Fruit fly (Drosophila melanogaster) whole organism, embryonic: ENCODE measurements around the gene Dhc62B.

Source experiments
- Aef1 ChIP-seq: fragments of 200-800 bp; sonication (Bioruptor generic); IDR thresholded peaks from 3 replicates; pipeline ENCODE4 v1.3.6; 2022; ENCODE audit warnings: missing biosample characterization, missing genetic modification characterization
- B-H2 ChIP-seq: fragments of 200-800 bp; sonication (Bioruptor generic); optimal IDR thresholded peaks from 2 replicates; lab custom pipeline; 2018; ENCODE audit warnings: missing biosample characterization, mild to moderate bottlenecking, missing genetic modification characterization
- CG10147 ChIP-seq: fragments of 200-800 bp; sonication (Bioruptor generic); optimal IDR thresholded peaks from 2 replicates; lab custom pipeline; 2019; ENCODE audit warnings: missing biosample characterization, mild to moderate bottlenecking, missing genetic modification characterization, moderate library complexity
- CG10462 ChIP-seq: fragments of 200-800 bp; sonication (Bioruptor generic); optimal IDR thresholded peaks from 2 replicates; lab custom pipeline; 2016; ENCODE audit warnings: missing biosample characterization, missing genetic modification characterization
- CG12744 ChIP-seq: fragments of 200-800 bp; sonication (Bioruptor generic); optimal IDR thresholded peaks from 2 replicates; lab custom pipeline; 2016; ENCODE audit warnings: missing biosample characterization, missing genetic modification characterization
- CG14667 ChIP-seq: fragments of 200-800 bp; sonication (Bioruptor generic); IDR thresholded peaks from 2 replicates; pipeline ENCODE4 v1.3.6; 2022; ENCODE audit warnings: missing biosample characterization, missing genetic modification characterization
- CG17612 ChIP-seq: fragments of 200-800 bp; sonication (Bioruptor generic); IDR thresholded peaks from 2 replicates; pipeline ENCODE4 v1.3.6; 2022; ENCODE audit warnings: missing biosample characterization, missing genetic modification characterization
- CG17829 ChIP-seq: fragments of 200-800 bp; optimal IDR thresholded peaks from 2 replicates; lab custom pipeline; 2019; ENCODE audit warnings: missing biosample characterization, mild to moderate bottlenecking, missing genetic modification characterization, moderate library complexity
- CG18599 ChIP-seq: fragments of 200-800 bp; sonication (Bioruptor generic); optimal IDR thresholded peaks from 3 replicates; lab custom pipeline; 2017; ENCODE audit warnings: missing biosample characterization, missing genetic modification characterization, mild to moderate bottlenecking, moderate library complexity, missing genetic modification reagents
- CG18619 ChIP-seq: fragments of 200-800 bp; sonication (Bioruptor generic); optimal IDR thresholded peaks from 3 replicates; lab custom pipeline; 2017; ENCODE audit warnings: missing biosample characterization, mild to moderate bottlenecking, missing genetic modification characterization
- CG2129 ChIP-seq: fragments of 200-800 bp; sonication (Bioruptor generic); IDR thresholded peaks from 2 replicates; pipeline ENCODE4 v1.3.6; 2022; ENCODE audit warnings: missing biosample characterization, missing genetic modification characterization; ENCODE audit not compliant: partially characterized antibody
- CG2202 ChIP-seq: fragments of 200-800 bp; sonication (Bioruptor generic); optimal IDR thresholded peaks from 2 replicates; lab custom pipeline; 2018; ENCODE audit warnings: missing biosample characterization, mild to moderate bottlenecking, missing genetic modification characterization
- CG30431 ChIP-seq: fragments of 200-800 bp; sonication (Bioruptor generic); optimal IDR thresholded peaks from 2 replicates; lab custom pipeline; 2017; ENCODE audit warnings: missing biosample characterization, missing genetic modification characterization
- CG31388 ChIP-seq: fragments of 200-800 bp; sonication (Bioruptor generic); optimal IDR thresholded peaks from 2 replicates; lab custom pipeline; 2016; ENCODE audit warnings: missing biosample characterization, missing genetic modification characterization
- CG32772 ChIP-seq: fragments of 200-800 bp; sonication (Bioruptor generic); IDR thresholded peaks from 2 replicates; pipeline ENCODE4 v1.3.6; 2022; ENCODE audit warnings: missing biosample characterization, missing genetic modification characterization
- CG3847 ChIP-seq: fragments of 200-800 bp; sonication (Bioruptor generic); IDR thresholded peaks from 2 replicates; pipeline ENCODE4 v1.3.6; 2022; ENCODE audit warnings: missing biosample characterization, missing genetic modification characterization
- CG6175 ChIP-seq: fragments of 200-800 bp; sonication (Bioruptor generic); IDR thresholded peaks from 3 replicates; pipeline ENCODE4 v1.3.6; 2022; ENCODE audit warnings: missing biosample characterization, missing genetic modification characterization
- CG6765 ChIP-seq: fragments of 200-800 bp; sonication (Bioruptor generic); optimal IDR thresholded peaks from 3 replicates; lab custom pipeline; 2017; ENCODE audit warnings: missing biosample characterization, mild to moderate bottlenecking, missing genetic modification characterization
- CG7271 ChIP-seq: fragments of 200-800 bp; sonication (Bioruptor generic); optimal IDR thresholded peaks from 2 replicates; lab custom pipeline; 2018; ENCODE audit warnings: missing biosample characterization, mild to moderate bottlenecking, missing genetic modification characterization, moderate library complexity
- CG7372 ChIP-seq: fragments of 200-800 bp; sonication (Bioruptor generic); IDR thresholded peaks from 2 replicates; pipeline ENCODE4 v1.3.6; 2022; ENCODE audit warnings: missing biosample characterization, missing genetic modification characterization
- CG7839 ChIP-seq: fragments of 200-800 bp; sonication (Bioruptor generic); optimal IDR thresholded peaks from 3 replicates; lab custom pipeline; 2018; ENCODE audit warnings: missing biosample characterization, mild to moderate bottlenecking, missing genetic modification characterization, moderate library complexity
- CG8478 ChIP-seq: fragments of >200 bp; optimal IDR thresholded peaks from 2 replicates; lab custom pipeline; 2018
- CHES-1-like ChIP-seq: fragments of 200-800 bp; sonication (Bioruptor generic); optimal IDR thresholded peaks from 2 replicates; lab custom pipeline; 2016; ENCODE audit warnings: missing biosample characterization, missing genetic modification characterization
- Camta ChIP-seq: fragments of 200-800 bp; sonication (Bioruptor generic); optimal IDR thresholded peaks from 2 replicates; lab custom pipeline; 2016; ENCODE audit warnings: missing biosample characterization, missing genetic modification characterization
- Doc2 ChIP-seq: fragments of 200-800 bp; sonication (Bioruptor generic); IDR thresholded peaks from 2 replicates; pipeline ENCODE4 v1.3.6; 2022; ENCODE audit warnings: missing biosample characterization, missing genetic modification characterization
- Eip74EF ChIP-seq, 2 experiments: fragments of 200-800 bp in 1 of 2; fragments of >200 bp in 1 of 2; sonication (Bioruptor generic) in 1 of 2; optimal IDR thresholded peaks; 2 replicates each; lab custom pipeline; 2017 to 2019; ENCODE audit warnings: missing biosample characterization in 2 of 2, missing genetic modification characterization in 2 of 2, mild to moderate bottlenecking in 1 of 2, moderate library complexity in 1 of 2
- HLH54F ChIP-seq: fragments of 200-800 bp; sonication (Bioruptor generic); optimal IDR thresholded peaks from 3 replicates; lab custom pipeline; 2016; ENCODE audit warnings: missing biosample characterization, missing genetic modification characterization
- Xbp1 ChIP-seq: fragments of 200-800 bp; sonication (Bioruptor generic); optimal IDR thresholded peaks from 3 replicates; lab custom pipeline; 2016; ENCODE audit warnings: missing biosample characterization, mild to moderate bottlenecking, missing genetic modification characterization
- ap ChIP-seq: fragments of 200-800 bp; sonication (Bioruptor generic); IDR thresholded peaks from 2 replicates; pipeline ENCODE4 v1.3.6; 2022; ENCODE audit warnings: missing biosample characterization, missing genetic modification characterization
- bab2 ChIP-seq: fragments of 200-800 bp; sonication (Bioruptor generic); optimal IDR thresholded peaks from 2 replicates; lab custom pipeline; 2016; ENCODE audit warnings: missing biosample characterization, missing genetic modification characterization
- bsh ChIP-seq, 2 experiments: fragments of 200-800 bp; sonication (Bioruptor generic); optimal IDR thresholded peaks; 2 replicates each; lab custom pipeline; 2017 to 2018; ENCODE audit warnings: mild to moderate bottlenecking in 2 of 2, missing biosample characterization in 2 of 2, missing genetic modification characterization in 2 of 2, moderate library complexity in 1 of 2
- btn ChIP-seq: fragments of 200-800 bp; sonication (Bioruptor generic); optimal IDR thresholded peaks from 2 replicates; lab custom pipeline; 2016; ENCODE audit warnings: missing biosample characterization, missing genetic modification characterization
- emc ChIP-seq: fragments of 200-800 bp; sonication (Bioruptor generic); optimal IDR thresholded peaks from 2 replicates; lab custom pipeline; 2016; ENCODE audit warnings: missing biosample characterization, missing genetic modification characterization
- fd96Cb ChIP-seq: fragments of 200-800 bp; sonication (Bioruptor generic); optimal IDR thresholded peaks from 2 replicates; lab custom pipeline; 2018; ENCODE audit warnings: missing biosample characterization, mild to moderate bottlenecking, missing genetic modification characterization, moderate library complexity
- fru ChIP-seq: fragments of >200 bp; optimal IDR thresholded peaks from 2 replicates; lab custom pipeline; 2017
- gro ChIP-seq: fragments of 200-800 bp; sonication (Bioruptor generic); optimal IDR thresholded peaks from 2 replicates; lab custom pipeline; 2016; ENCODE audit warnings: missing biosample characterization, missing genetic modification characterization
- ham ChIP-seq: fragments of 200-800 bp; sonication (Bioruptor generic); IDR thresholded peaks from 2 replicates; pipeline ENCODE4 v1.3.6; 2022; ENCODE audit warnings: missing biosample characterization, missing genetic modification characterization
- lov ChIP-seq, 2 experiments: fragments of 200-800 bp in 1 of 2; fragments of >200 bp in 1 of 2; sonication (Bioruptor generic) in 1 of 2; IDR thresholded peaks in 1 of 2; optimal IDR thresholded peaks in 1 of 2; 2 replicates in 1 of 2; 3 replicates in 1 of 2; pipeline versions ENCODE4 v1.3.6 to Lab custom; 2017 to 2022; ENCODE audit warnings: missing biosample characterization in 1 of 2, missing genetic modification characterization in 1 of 2
- nau ChIP-seq: fragments of 200-800 bp; sonication (Bioruptor generic); optimal IDR thresholded peaks from 3 replicates; lab custom pipeline; 2017; ENCODE audit warnings: missing biosample characterization, mild to moderate bottlenecking, missing genetic modification characterization, missing genetic modification reagents
- pum ChIP-seq: fragments of 200-800 bp; sonication (Bioruptor generic); optimal IDR thresholded peaks from 2 replicates; lab custom pipeline; 2016; ENCODE audit warnings: missing biosample characterization, missing genetic modification characterization
- row ChIP-seq: fragments of 200-800 bp; sonication (Bioruptor generic); IDR thresholded peaks from 3 replicates; pipeline ENCODE4 v1.3.6; 2022; ENCODE audit warnings: missing biosample characterization, missing genetic modification characterization
- scrt ChIP-seq: fragments of 200-800 bp; sonication (Bioruptor generic); optimal IDR thresholded peaks from 2 replicates; lab custom pipeline; 2018; ENCODE audit warnings: missing biosample characterization, mild to moderate bottlenecking, missing genetic modification characterization, moderate library complexity
- sd ChIP-seq: fragments of 200-800 bp; sonication (Bioruptor generic); optimal IDR thresholded peaks from 3 replicates; lab custom pipeline; 2018; ENCODE audit warnings: missing biosample characterization, mild to moderate bottlenecking, missing genetic modification characterization, moderate library complexity
- slp2 ChIP-seq: fragments of 200-800 bp; sonication (Bioruptor generic); optimal IDR thresholded peaks from 2 replicates; lab custom pipeline; 2016; ENCODE audit warnings: missing biosample characterization, missing genetic modification characterization
- stc ChIP-seq: fragments of 200-800 bp; sonication (Bioruptor generic); IDR thresholded peaks from 2 replicates; pipeline ENCODE4 v1.3.6; 2022; ENCODE audit warnings: missing biosample characterization, missing genetic modification characterization
- tll ChIP-seq, 2 experiments: fragments of 200-800 bp in 1 of 2; fragments of >200 bp in 1 of 2; sonication (Bioruptor generic) in 1 of 2; optimal IDR thresholded peaks; 2 replicates each; lab custom pipeline; 2017 to 2019; ENCODE audit warnings: missing biosample characterization in 2 of 2, missing genetic modification characterization in 2 of 2, mild to moderate bottlenecking in 1 of 2, moderate library complexity in 1 of 2
- toy ChIP-seq: fragments of 200-800 bp; sonication (Bioruptor generic); IDR thresholded peaks from 2 replicates; pipeline ENCODE4 v1.3.6; 2022; ENCODE audit warnings: missing biosample characterization, missing genetic modification characterization
- wor ChIP-seq: fragments of 200-800 bp; sonication (Bioruptor generic); IDR thresholded peaks from 2 replicates; pipeline ENCODE4 v1.3.6; 2022; ENCODE audit warnings: missing biosample characterization, missing genetic modification characterization
- zfh1 ChIP-seq: fragments of 200-800 bp; sonication (Bioruptor generic); IDR thresholded peaks from 3 replicates; pipeline ENCODE4 v1.3.6; 2022; ENCODE audit warnings: missing biosample characterization, missing genetic modification characterization

The Dhc62B gene

dm6 chr3L:1794943-1795696 is 23.6 kb upstream of the Dhc62B start, which contains the start of the genes alpha-Spec, dlt and Cdc37 (continued):
- no peak for TF ChIP-seq CG6175 (GFP tag; lab: Robert Waterston, UW)
- no peak for TF ChIP-seq pum (GFP tag; lab: Kevin White, UChicago)
- no peak for TF ChIP-seq fd96Cb
- no peak for TF ChIP-seq lov (optimal IDR thresholded peaks at IDR 0.05; lab: Kevin White, UChicago)
- no peak for TF ChIP-seq lov (GFP tag; IDR thresholded peaks at IDR 0.05; lab: Robert Waterston, UW)
- TF ChIP-seq row (GFP tag; lab: Robert Waterston, UW) = peak; percentile 31; the same call in 1 of the 3 replicates
- peak; percentile 17 for TF ChIP-seq CHES-1-like
- no peak for TF ChIP-seq CG10462
- peak; percentile 38; the same call in 1 of the 2 replicates for TF ChIP-seq CG2129 (GFP tag; lab: Robert Waterston, UW)
- TF ChIP-seq Doc2 (GFP tag; lab: Robert Waterston, UW) = no peak
- no peak for TF ChIP-seq CG8478 (lab: Kevin White, UChicago)
- no peak for TF ChIP-seq CG14667 (GFP tag; lab: Robert Waterston, UW)
- no peak for TF ChIP-seq slp2
- no peak for TF ChIP-seq CG18619
- TF ChIP-seq Camta (GFP tag; lab: Kevin White, UChicago) = peak; percentile 6
- no peak for TF ChIP-seq bab2 (GFP tag; lab: Kevin White, UChicago)
- no peak for TF ChIP-seq CG7372 (GFP tag; lab: Robert Waterston, UW)
- TF ChIP-seq ap (GFP tag; lab: Robert Waterston, UW) = no peak
- TF ChIP-seq CG7839 (tag; lab: Kevin White, UChicago) = no peak
- TF ChIP-seq Xbp1 (GFP tag; lab: Kevin White, UChicago) = peak; percentile 17
- TF ChIP-seq wor (GFP tag; lab: Robert Waterston, UW) = no peak
- TF ChIP-seq HLH54F = no peak
- TF ChIP-seq scrt (GFP tag; lab: Kevin White, UChicago) = no peak
- peak; percentile 61 for TF ChIP-seq gro (GFP tag; lab: Kevin White, UChicago)
- TF ChIP-seq emc (GFP tag; lab: Kevin White, UChicago) = no peak
- no peak for TF ChIP-seq tll (GFP tag; optimal IDR thresholded peaks at IDR 0.05; lab: Kevin White, UChicago)
- no peak for TF ChIP-seq nau (GFP tag; lab: Kevin White, UChicago)
- TF ChIP-seq sd = no peak
- no peak for TF ChIP-seq ham (GFP tag; lab: Robert Waterston, UW)
- no peak for TF ChIP-seq CG17612
- TF ChIP-seq btn (GFP tag; lab: Kevin White, UChicago) = no peak
- TF ChIP-seq CG18599 = no peak
- peak; percentile 15 to 58 for TF ChIP-seq bsh (GFP tag; optimal IDR thresholded peaks at IDR 0.05; lab: Kevin White, UChicago)
- peak; percentile 26; the same call in 1 of the 3 replicates for TF ChIP-seq zfh1 (GFP tag; lab: Robert Waterston, UW)
- TF ChIP-seq CG2202 = no peak
- no peak for TF ChIP-seq CG31388 (GFP tag; lab: Kevin White, UChicago)
- TF ChIP-seq CG7271 (tag; lab: Kevin White, UChicago) = peak; percentile 54
- peak; percentile 12; the same call in 1 of the 2 replicates for TF ChIP-seq CG32772 (GFP tag; lab: Robert Waterston, UW)
- no peak for TF ChIP-seq fru (lab: Kevin White, UChicago)
- no peak for TF ChIP-seq B-H2 (GFP tag; lab: Kevin White, UChicago)
- no peak for TF ChIP-seq CG6765 (GFP tag; lab: Kevin White, UChicago)
- peak; percentile 70 for TF ChIP-seq CG17829
- no peak for TF ChIP-seq CG30431 (GFP tag; lab: Kevin White, UChicago)
- 0 out of 2 replicates have a peak, but pooled peaks have one; percentile 10 for TF ChIP-seq CG3847 (GFP tag; lab: Robert Waterston, UW)
- no peak for TF ChIP-seq Aef1
- TF ChIP-seq stc (GFP tag; lab: Robert Waterston, UW) = no peak
- no peak for TF ChIP-seq toy (GFP tag; lab: Robert Waterston, UW)
- TF ChIP-seq CG10147 (GFP tag; lab: Kevin White, UChicago) = peak; percentile 27
- no peak for TF ChIP-seq Eip74EF (GFP tag; optimal IDR thresholded peaks at IDR 0.05; lab: Kevin White, UChicago)
- TF ChIP-seq CG12744 = no peak
